Worm (Caenorhabditis elegans) whole organism, L1 larva: ENCODE results near the gene Y57G7A.2.

Experiments used
- C04F5.9 ChIP-seq: sonication (generic microtip); optimal IDR thresholded peaks from 2 replicates; lab custom pipeline; 2016; ENCODE audit warnings: missing genetic modification characterization, missing compliant biosample characterization
- Y116A8C.19 ChIP-seq: sonication (generic microtip); optimal IDR thresholded peaks from 2 replicates; lab custom pipeline; 2016; ENCODE audit warnings: missing compliant biosample characterization, missing genetic modification characterization, borderline replicate concordance
- aly-2 ChIP-seq: fragments of 150-350 bp; optimal IDR thresholded peaks from 2 replicates; lab custom pipeline; 2014; ENCODE audit warnings: missing biosample characterization, missing genetic modification characterization
- ceh-63 ChIP-seq: fragments of 200-800 bp; sonication (Bioruptor generic); optimal IDR thresholded peaks from 2 replicates; lab custom pipeline; 2018; ENCODE audit warnings: mild to moderate bottlenecking, missing genetic modification characterization, missing compliant biosample characterization
- ceh-82 ChIP-seq, 3 experiments: fragments of 150-350 bp in 1 of 3; sonication (generic microtip) in 2 of 3; optimal IDR thresholded peaks; 2 replicates each; lab custom pipeline; 2014 to 2017; ENCODE audit warnings: missing biosample characterization in 3 of 3, missing genetic modification characterization in 3 of 3
- ceh-90 ChIP-seq: sonication (generic microtip); optimal IDR thresholded peaks from 2 replicates; lab custom pipeline; 2016; ENCODE audit warnings: missing genetic modification characterization, missing compliant biosample characterization
- dsc-1 ChIP-seq: sonication (generic microtip); optimal IDR thresholded peaks from 2 replicates; lab custom pipeline; 2016; ENCODE audit warnings: mild to moderate bottlenecking, missing genetic modification characterization, missing compliant biosample characterization
- efl-1 ChIP-seq, 4 experiments: fragments of 150-350 bp; optimal IDR thresholded peaks in 3 of 4; peaks in 1 of 4; 1 replicate in 1 of 4; 2 replicates in 3 of 4; lab custom pipeline; 2014; ENCODE audit warnings: missing biosample characterization in 2 of 4, missing genetic modification characterization in 2 of 4, missing genetic modification reagents in 2 of 4
- efl-3 ChIP-seq: fragments of 200-800 bp; sonication (Bioruptor generic); optimal IDR thresholded peaks from 2 replicates; lab custom pipeline; 2018; ENCODE audit warnings: mild to moderate bottlenecking, missing genetic modification characterization, missing compliant biosample characterization
- egl-13 ChIP-seq: sonication (generic microtip); optimal IDR thresholded peaks from 2 replicates; lab custom pipeline; 2016; ENCODE audit warnings: missing genotype, missing genetic modification reagents, missing genetic modification characterization, missing compliant biosample characterization
- egl-27 ChIP-seq, 2 experiments: fragments of 150-350 bp in 1 of 2; sonication (generic microtip); optimal IDR thresholded peaks; 3 replicates each; lab custom pipeline; 2017 to 2018; ENCODE audit warnings: missing biosample characterization in 2 of 2, missing genetic modification characterization in 2 of 2, missing genetic modification reagents in 2 of 2
- elt-3 ChIP-seq, 6 experiments: fragments of 150-350 bp in 1 of 6; sonication (generic microtip); optimal IDR thresholded peaks; 2 replicates each; lab custom pipeline; 2017 to 2018; ENCODE audit warnings: missing biosample characterization in 6 of 6, missing genetic modification characterization in 6 of 6, inconsistent platforms in 1 of 6
- fkh-4 ChIP-seq: sonication (generic microtip); optimal IDR thresholded peaks from 2 replicates; lab custom pipeline; 2016; ENCODE audit warnings: missing compliant biosample characterization, missing genetic modification characterization, borderline replicate concordance
- fos-1 ChIP-seq: fragments of 150-350 bp; optimal IDR thresholded peaks from 2 replicates; lab custom pipeline; 2014; ENCODE audit warnings: missing biosample characterization, missing genetic modification characterization
- hpl-2 ChIP-seq: fragments of 150-350 bp; optimal IDR thresholded peaks from 2 replicates; lab custom pipeline; 2014; ENCODE audit warnings: missing biosample characterization, missing genetic modification reagents, missing genetic modification characterization
- irx-1 ChIP-seq: sonication (generic microtip); optimal IDR thresholded peaks from 2 replicates; lab custom pipeline; 2016; ENCODE audit warnings: missing genetic modification characterization, missing compliant biosample characterization
- isw-1 ChIP-seq: fragments of 200-800 bp; sonication (Bioruptor generic); IDR thresholded peaks from 2 replicates; pipeline ENCODE4 v1.3.6; 2022; ENCODE audit warnings: missing genetic modification characterization, missing compliant biosample characterization
- lin-14 ChIP-seq: fragments of 200-800 bp; sonication (Bioruptor generic); optimal IDR thresholded peaks from 2 replicates; lab custom pipeline; 2018; ENCODE audit warnings: mild to moderate bottlenecking, missing genetic modification characterization, moderate library complexity, missing compliant biosample characterization
- lin-35 ChIP-seq, 2 experiments: fragments of 150-350 bp; optimal IDR thresholded peaks; 2 replicates each; lab custom pipeline; 2014; ENCODE audit warnings: missing biosample characterization in 2 of 2, missing genetic modification characterization in 2 of 2, missing genetic modification reagents in 2 of 2
- mab-9 ChIP-seq: fragments of 200-800 bp; sonication (Bioruptor generic); IDR thresholded peaks from 2 replicates; pipeline ENCODE4 v1.3.6; 2022; ENCODE audit warnings: missing genetic modification reagents, missing genetic modification characterization, missing compliant biosample characterization
- nhr-11 ChIP-seq: fragments of 150-350 bp; optimal IDR thresholded peaks from 2 replicates; lab custom pipeline; 2014; ENCODE audit warnings: missing biosample characterization, missing genetic modification characterization
- nhr-12 ChIP-seq: sonication (generic microtip); optimal IDR thresholded peaks from 2 replicates; lab custom pipeline; 2017; ENCODE audit warnings: missing biosample characterization, missing genetic modification characterization
- nhr-19 ChIP-seq: fragments of 200-800 bp; sonication (Bioruptor generic); conservative IDR thresholded peaks from 2 replicates; pipeline ENCODE4 v1.3.6; 2022; ENCODE audit warnings: missing genetic modification characterization, missing compliant biosample characterization
- nhr-20 ChIP-seq: sonication (generic microtip); optimal IDR thresholded peaks from 2 replicates; lab custom pipeline; 2016; ENCODE audit warnings: mild to moderate bottlenecking, missing genetic modification characterization, missing compliant biosample characterization
- nhr-237 ChIP-seq: fragments of 150-350 bp; optimal IDR thresholded peaks from 2 replicates; lab custom pipeline; 2014; ENCODE audit warnings: missing biosample characterization, missing genetic modification characterization
- nhr-28 ChIP-seq: fragments of 150-350 bp; optimal IDR thresholded peaks from 2 replicates; lab custom pipeline; 2014; ENCODE audit warnings: missing biosample characterization, missing genetic modification characterization
- nhr-76 ChIP-seq: sonication (generic microtip); optimal IDR thresholded peaks from 2 replicates; lab custom pipeline; 2017; ENCODE audit warnings: missing biosample characterization, missing genetic modification characterization
- nhr-84 ChIP-seq: sonication (generic microtip); optimal IDR thresholded peaks from 2 replicates; lab custom pipeline; 2017; ENCODE audit warnings: missing biosample characterization, missing genetic modification characterization
- nhr-85 ChIP-seq: sonication (generic microtip); peaks from one replicate; lab custom pipeline; 2016; ENCODE audit warnings: missing genetic modification characterization, inconsistent platforms, missing compliant biosample characterization
- pag-3 ChIP-seq: sonication (generic microtip); optimal IDR thresholded peaks from 2 replicates; lab custom pipeline; 2017; ENCODE audit warnings: missing genetic modification characterization, mild to moderate bottlenecking, missing compliant biosample characterization, antibody characterized with exemption, borderline replicate concordance; ENCODE audit not compliant: insufficient read depth
- pqm-1 ChIP-seq: sonication (generic microtip); optimal IDR thresholded peaks from 3 replicates; lab custom pipeline; 2017; ENCODE audit warnings: missing biosample characterization, missing genetic modification characterization
- rnt-1 ChIP-seq: sonication (generic microtip); optimal IDR thresholded peaks from 2 replicates; lab custom pipeline; 2016; ENCODE audit warnings: mild to moderate bottlenecking, missing genetic modification characterization, moderate library complexity, missing compliant biosample characterization
- snu-23 ChIP-seq: sonication (generic microtip); optimal IDR thresholded peaks from 2 replicates; lab custom pipeline; 2016; ENCODE audit warnings: missing genetic modification characterization, missing compliant biosample characterization
- sox-4 ChIP-seq: sonication (generic microtip); optimal IDR thresholded peaks from 2 replicates; lab custom pipeline; 2016; ENCODE audit warnings: missing genetic modification characterization, missing compliant biosample characterization
- sptf-1 ChIP-seq: fragments of 150-350 bp; optimal IDR thresholded peaks from 2 replicates; lab custom pipeline; 2014; ENCODE audit warnings: missing biosample characterization, missing genetic modification characterization
- swsn-7 ChIP-seq: sonication (generic microtip); optimal IDR thresholded peaks from 2 replicates; lab custom pipeline; 2016; ENCODE audit warnings: missing genetic modification characterization, missing compliant biosample characterization
- tbx-2 ChIP-seq: sonication (generic microtip); optimal IDR thresholded peaks from 2 replicates; lab custom pipeline; 2016; ENCODE audit warnings: missing genetic modification characterization, missing compliant biosample characterization
- unc-30 ChIP-seq: sonication (generic microtip); optimal IDR thresholded peaks from 2 replicates; lab custom pipeline; 2017; ENCODE audit warnings: missing biosample characterization, missing genetic modification characterization
- unc-62 ChIP-seq: fragments of 150-350 bp; optimal IDR thresholded peaks from 2 replicates; lab custom pipeline; 2014; ENCODE audit warnings: missing biosample characterization, missing genetic modification reagents, missing genetic modification characterization
- vab-15 ChIP-seq: sonication (generic microtip); optimal IDR thresholded peaks from 2 replicates; lab custom pipeline; 2017; ENCODE audit warnings: missing genotype, mild to moderate bottlenecking, missing genetic modification characterization, missing compliant biosample characterization
- xbp-1 ChIP-seq: sonication (generic microtip); optimal IDR thresholded peaks from 2 replicates; lab custom pipeline; 2016; ENCODE audit warnings: missing genetic modification characterization, missing compliant biosample characterization
- ztf-4 ChIP-seq: fragments of 150-350 bp; optimal IDR thresholded peaks from 2 replicates; lab custom pipeline; 2014; ENCODE audit warnings: missing biosample characterization, missing genetic modification characterization

Y57G7A.2 gene

ce11 chrII:1320412-1320811, 24.5 kb downstream of the Y57G7A.2 start (continued):
- TF ChIP-seq lin-35 (GFP tag; optimal IDR thresholded peaks at IDR 0.05; lab: Kevin White, UChicago) = peak; percentile 99
- peak; percentile 96 for TF ChIP-seq swsn-7 (tag; lab: Kevin White, UChicago)
- TF ChIP-seq elt-3 (tag; optimal IDR thresholded peaks at IDR 0.05; lab: Kevin White, UChicago) = peak; percentile 87 to 96 (median 96)
- peak; percentile 96 for TF ChIP-seq xbp-1 (tag; lab: Kevin White, UChicago)
- TF ChIP-seq nhr-20 (tag; lab: Kevin White, UChicago) = peak; percentile 96
- peak; percentile 82 for TF ChIP-seq egl-13 (tag; lab: Kevin White, UChicago)
- TF ChIP-seq lin-14 (GFP tag; lab: Kevin White, UChicago) = peak; percentile 96
- no peak for TF ChIP-seq pag-3 (tag; lab: Kevin White, UChicago)
- TF ChIP-seq dsc-1 (tag; lab: Kevin White, UChicago) = peak; percentile 95
- peak; percentile 94 for TF ChIP-seq tbx-2
- peak; percentile 68 for TF ChIP-seq pqm-1 (tag; lab: Kevin White, UChicago)
- TF ChIP-seq nhr-76 (tag; lab: Kevin White, UChicago) = no peak
- TF ChIP-seq ceh-63 (GFP tag; lab: Kevin White, UChicago) = no peak
- peak; percentile 75 for TF ChIP-seq sox-4
- peak; percentile 79 for TF ChIP-seq nhr-11 (tag; lab: Kevin White, UChicago)
- no peak for TF ChIP-seq fkh-4 (tag; lab: Kevin White, UChicago)
- TF ChIP-seq ceh-90 = no peak
- peak; percentile 91 for TF ChIP-seq vab-15
- no peak for TF ChIP-seq nhr-28 (tag; lab: Kevin White, UChicago)
- TF ChIP-seq unc-30 (tag; lab: Kevin White, UChicago) = no peak
- TF ChIP-seq nhr-237 (tag; lab: Kevin White, UChicago) = peak; percentile 84
- peak; percentile 89 for TF ChIP-seq fos-1
- peak; percentile 88 for TF ChIP-seq irx-1 (tag; lab: Kevin White, UChicago)
- TF ChIP-seq isw-1 (GFP tag; lab: Robert Waterston, UW) = peak; percentile 94
- TF ChIP-seq sptf-1 (tag; lab: Kevin White, UChicago) = no peak
- no peak for TF ChIP-seq nhr-12
- peak; percentile 84 for TF ChIP-seq C04F5.9 (tag; lab: Kevin White, UChicago)
- peak; percentile 67 for TF ChIP-seq efl-3 (GFP tag; lab: Kevin White, UChicago)
- peak; percentile 97 for TF ChIP-seq snu-23
- TF ChIP-seq nhr-84 (tag; lab: Kevin White, UChicago) = peak; percentile 72
- TF ChIP-seq ceh-82 (tag; optimal IDR thresholded peaks at IDR 0.05; lab: Kevin White, UChicago) = peak; percentile 96 to 98 (median 97)
- peak; percentile 96 for TF ChIP-seq nhr-19 (GFP tag; lab: Robert Waterston, UW)
- TF ChIP-seq unc-62 (GFP tag; lab: Kevin White, UChicago) = no peak
- TF ChIP-seq hpl-2 (GFP tag; lab: Kevin White, UChicago) = peak; percentile 78
- peak; percentile 98 for TF ChIP-seq rnt-1 (tag; lab: Kevin White, UChicago)
- TF ChIP-seq Y116A8C.19 (tag; lab: Kevin White, UChicago) = no peak
- peak; percentile 84 for TF ChIP-seq aly-2 (tag; lab: Kevin White, UChicago)
- peak; percentile 75 for TF ChIP-seq ztf-4 (tag; lab: Kevin White, UChicago)
- TF ChIP-seq nhr-85 = peak; percentile 97

- TF ChIP-seq sox-4 (no peak), nhr-20 (tag; lab: Kevin White, UChicago) (no peak), nhr-12 (no peak), hpl-2 (GFP tag; lab: Kevin White, UChicago) (no peak), mab-9 (GFP tag; lab: Robert Waterston, UW) (peak; percentile 30; the same call in 1 of the 2 replicates), egl-27 (tag; optimal IDR thresholded peaks at IDR 0.05; lab: Kevin White, UChicago) (no peak), efl-1 (optimal IDR thresholded peaks at IDR 0.05; lab: Kevin White, UChicago) (no peak), efl-1 (GFP tag; optimal IDR thresholded peaks at IDR 0.05 in 1 of 2; lab: Kevin White, UChicago) (peak in 1 of 2 experiments; percentile 87), ztf-4 (tag; lab: Kevin White, UChicago) (no peak), unc-62 (GFP tag; lab: Kevin White, UChicago) (no peak)
Observed at ce11 chrII:1320987-1321807, 25.3 kb downstream of the Y57G7A.2 start, which contains the start of gene vig-1. TSS of gene vig-1 (plus strand) at chrII:1321037.
